Worm (Caenorhabditis elegans) whole organism, L4 larva: ENCODE measurements around the gene syd-1.

ENCODE experiments used
- F49E8.2 ChIP-seq: sonication (generic microtip); optimal IDR thresholded peaks from 2 replicates; lab custom pipeline; 2016; ENCODE audit warnings: missing compliant biosample characterization, mild to moderate bottlenecking, missing genetic modification characterization, borderline replicate concordance
- aly-2 ChIP-seq: sonication (generic microtip); optimal IDR thresholded peaks from 2 replicates; lab custom pipeline; 2018; ENCODE audit warnings: missing biosample characterization, missing genetic modification characterization
- ctbp-1 ChIP-seq: fragments of 200-800 bp; sonication (Bioruptor generic); IDR thresholded peaks from 2 replicates; pipeline ENCODE4 v1.3.6; 2022; ENCODE audit warnings: missing genetic modification reagents, missing genetic modification characterization, missing compliant biosample characterization
- fkh-10 ChIP-seq: fragments of 150-350 bp; optimal IDR thresholded peaks from 2 replicates; lab custom pipeline; 2014; ENCODE audit warnings: missing biosample characterization, missing genetic modification reagents, missing genetic modification characterization
- fos-1 ChIP-seq: fragments of 150-350 bp; optimal IDR thresholded peaks from 2 replicates; lab custom pipeline; 2014; ENCODE audit warnings: missing biosample characterization, missing genetic modification characterization
- lsy-2 ChIP-seq, 2 experiments: fragments of 150-350 bp in 1 of 2; sonication (generic microtip) in 1 of 2; optimal IDR thresholded peaks; 2 replicates each; lab custom pipeline; 2014 to 2017; ENCODE audit warnings: missing biosample characterization in 2 of 2, missing genetic modification characterization in 2 of 2
- nhr-76 ChIP-seq: fragments of 150-350 bp; optimal IDR thresholded peaks from 2 replicates; lab custom pipeline; 2014; ENCODE audit warnings: missing biosample characterization, missing genetic modification characterization
- pqm-1 ChIP-seq: sonication (generic microtip); optimal IDR thresholded peaks from 2 replicates; lab custom pipeline; 2017; ENCODE audit warnings: missing biosample characterization, missing genetic modification characterization
- skn-1 ChIP-seq: fragments of 150-350 bp; optimal IDR thresholded peaks from 2 replicates; lab custom pipeline; 2014; ENCODE audit warnings: missing biosample characterization, missing genetic modification characterization

ce11 chrII:7643214-7643613 lies 48.5 kb upstream of the syd-1 start:
- no peak for TF ChIP-seq skn-1 (tag; lab: Kevin White, UChicago)
- TF ChIP-seq nhr-76 (tag; lab: Kevin White, UChicago): no peak
- TF ChIP-seq fkh-10: no peak
- TF ChIP-seq F49E8.2 (tag; lab: Kevin White, UChicago): no peak
- TF ChIP-seq fos-1 (tag; lab: Kevin White, UChicago): no peak
- no peak for TF ChIP-seq ctbp-1
- TF ChIP-seq aly-2 (tag; lab: Kevin White, UChicago): no peak
- TF ChIP-seq pqm-1: no peak
- TF ChIP-seq lsy-2 (tag; optimal IDR thresholded peaks at IDR 0.05; lab: Kevin White, UChicago): no peak
